Worm (Caenorhabditis elegans): ENCODE data around the gene F47B8.4.
"Not testable (repeated sequence)": the region's sequence is repeated elsewhere in the genome, so short reads cannot be mapped to it uniquely, and the experiment has no call there.

DNA sequence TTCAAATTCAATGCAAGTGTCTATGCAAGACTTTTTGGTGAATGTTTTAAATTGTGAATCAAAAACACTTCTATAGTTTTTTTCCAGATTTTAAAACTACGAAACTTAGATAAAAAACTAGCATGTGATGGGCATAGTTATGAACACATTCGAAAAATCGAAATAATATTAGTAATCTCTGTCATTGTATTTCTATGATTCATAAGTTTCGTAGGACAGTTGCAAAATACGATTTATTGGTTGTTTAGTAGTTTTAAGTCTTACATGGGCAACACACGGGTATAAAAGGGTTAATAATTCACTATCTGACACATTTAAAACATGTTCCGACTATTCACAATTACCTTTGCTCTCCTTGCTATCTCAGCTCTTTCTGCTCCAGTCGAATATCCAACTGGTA lies 16.3 kb downstream of the F47B8.4 start, which contains the start of gene spig-5:
- TF ChIP-seq flt-1 (GFP tag; IDR thresholded peaks at IDR 0.05); tbx-37 (GFP tag; conservative IDR thresholded peaks at IDR 0.05); ama-1 (optimal IDR thresholded peaks at IDR 0.05); ets-7 (tag; optimal IDR thresholded peaks at IDR 0.05); aly-1 (tag; optimal IDR thresholded peaks at IDR 0.05); F13C5.2 (tag; optimal IDR thresholded peaks at IDR 0.05); ceh-36 (tag; optimal IDR thresholded peaks at IDR 0.05); ceh-13 (GFP tag; optimal IDR thresholded peaks at IDR 0.05); tra-4 (tag; optimal IDR thresholded peaks at IDR 0.05): not testable (repeated sequence)
